Fruit fly (Drosophila melanogaster): ENCODE results near the gene CG31326.

DNA sequence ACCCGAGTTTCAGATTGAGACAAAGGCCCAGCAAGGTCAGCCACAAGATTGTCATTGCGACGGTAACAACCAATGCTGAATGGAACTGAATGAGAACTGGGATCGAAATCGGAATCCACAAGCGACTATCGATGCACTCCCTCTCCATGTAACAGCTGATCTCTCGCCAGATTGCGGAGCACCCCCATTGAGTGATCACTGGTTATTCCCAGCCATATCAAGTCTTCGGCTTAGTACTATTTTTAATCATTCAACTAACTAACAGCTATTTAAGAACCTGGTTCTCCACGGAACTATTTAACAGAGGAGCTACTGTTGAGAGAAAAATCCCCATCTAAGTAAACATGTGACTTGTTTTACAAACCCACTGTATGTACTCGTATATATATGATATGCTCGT, 6.7 kb upstream of the CG31326 start, which contains the start of gene CG9631:
- no peak for TF ChIP-seq CG8478 (optimal IDR thresholded peaks at IDR 0.05)
- no peak for TF ChIP-seq CTCF (optimal IDR thresholded peaks at IDR 0.05)

Data from S2 (cell line).